Worm (Caenorhabditis elegans) whole organism, early embryonic: ENCODE results near the gene best-24.

ENCODE experiments used
- B0310.2 ChIP-seq: sonication (generic microtip); optimal IDR thresholded peaks from 2 replicates; lab custom pipeline; 2016; ENCODE audit warnings: mild to moderate bottlenecking, missing genetic modification characterization, missing compliant biosample characterization
- F13C5.2 ChIP-seq: sonication (generic microtip); optimal IDR thresholded peaks from 2 replicates; lab custom pipeline; 2017; ENCODE audit warnings: mild to moderate bottlenecking, missing genetic modification characterization, inconsistent platforms, missing compliant biosample characterization
- aly-1 ChIP-seq: sonication (generic microtip); optimal IDR thresholded peaks from 2 replicates; lab custom pipeline; 2016; ENCODE audit warnings: missing genetic modification characterization, missing compliant biosample characterization
- ama-1 ChIP-seq: fragments of 150-350 bp; optimal IDR thresholded peaks from 2 replicates; lab custom pipeline; 2014
- ceh-13 ChIP-seq: fragments of 200-800 bp; sonication (Bioruptor generic); optimal IDR thresholded peaks from 2 replicates; lab custom pipeline; 2018; ENCODE audit warnings: mild to moderate bottlenecking, missing genetic modification characterization, missing compliant biosample characterization
- ceh-36 ChIP-seq: sonication (generic microtip); optimal IDR thresholded peaks from 2 replicates; lab custom pipeline; 2016; ENCODE audit warnings: missing genetic modification characterization, inconsistent platforms, missing compliant biosample characterization
- ets-7 ChIP-seq: sonication (generic microtip); optimal IDR thresholded peaks from 2 replicates; lab custom pipeline; 2016; ENCODE audit warnings: missing genotype, missing genetic modification characterization, missing compliant biosample characterization
- flt-1 ChIP-seq: fragments of 200-800 bp; sonication (Bioruptor generic); IDR thresholded peaks from 2 replicates; pipeline ENCODE4 v1.3.6; 2022; ENCODE audit warnings: missing genetic modification characterization, missing compliant biosample characterization
- hmbx-1 ChIP-seq: sonication (generic microtip); optimal IDR thresholded peaks from 2 replicates; lab custom pipeline; 2016; ENCODE audit warnings: mild to moderate bottlenecking, missing genetic modification characterization, missing compliant biosample characterization
- hmg-4 ChIP-seq: fragments of 200-800 bp; sonication (Bioruptor generic); optimal IDR thresholded peaks from 2 replicates; lab custom pipeline; 2018; ENCODE audit warnings: mild to moderate bottlenecking, missing genetic modification characterization, missing compliant biosample characterization
- hnd-1 ChIP-seq: sonication (generic microtip); optimal IDR thresholded peaks from 2 replicates; lab custom pipeline; 2016; ENCODE audit warnings: missing genetic modification characterization, missing compliant biosample characterization
- pes-1 ChIP-seq: fragments of 200-800 bp; sonication (Bioruptor generic); IDR thresholded peaks from 2 replicates; pipeline ENCODE4 v1.3.6; 2022; ENCODE audit warnings: missing genetic modification reagents, missing genetic modification characterization, missing compliant biosample characterization
- scrt-1 ChIP-seq: fragments of 200-800 bp; sonication (Bioruptor generic); IDR thresholded peaks from 2 replicates; pipeline ENCODE4 v1.3.6; 2022; ENCODE audit warnings: missing genetic modification characterization, missing compliant biosample characterization
- sea-1 ChIP-seq: fragments of 200-800 bp; sonication (Bioruptor generic); conservative IDR thresholded peaks from 2 replicates; pipeline ENCODE4 v1.3.6; 2022; ENCODE audit warnings: missing genetic modification characterization, missing compliant biosample characterization
- tbx-11 ChIP-seq: fragments of 200-800 bp; sonication (Bioruptor generic); IDR thresholded peaks from 2 replicates; pipeline ENCODE4 v1.3.6; 2022; ENCODE audit warnings: missing genetic modification characterization, missing compliant biosample characterization
- tbx-37 ChIP-seq: fragments of 200-800 bp; sonication (Bioruptor generic); conservative IDR thresholded peaks from 2 replicates; pipeline ENCODE4 v1.3.6; 2022; ENCODE audit warnings: missing genetic modification reagents, missing genetic modification characterization, missing compliant biosample characterization
- tra-4 ChIP-seq: sonication (generic microtip); optimal IDR thresholded peaks from 2 replicates; lab custom pipeline; 2017; ENCODE audit warnings: missing genetic modification characterization, missing compliant biosample characterization

Gene best-24

DNA sequence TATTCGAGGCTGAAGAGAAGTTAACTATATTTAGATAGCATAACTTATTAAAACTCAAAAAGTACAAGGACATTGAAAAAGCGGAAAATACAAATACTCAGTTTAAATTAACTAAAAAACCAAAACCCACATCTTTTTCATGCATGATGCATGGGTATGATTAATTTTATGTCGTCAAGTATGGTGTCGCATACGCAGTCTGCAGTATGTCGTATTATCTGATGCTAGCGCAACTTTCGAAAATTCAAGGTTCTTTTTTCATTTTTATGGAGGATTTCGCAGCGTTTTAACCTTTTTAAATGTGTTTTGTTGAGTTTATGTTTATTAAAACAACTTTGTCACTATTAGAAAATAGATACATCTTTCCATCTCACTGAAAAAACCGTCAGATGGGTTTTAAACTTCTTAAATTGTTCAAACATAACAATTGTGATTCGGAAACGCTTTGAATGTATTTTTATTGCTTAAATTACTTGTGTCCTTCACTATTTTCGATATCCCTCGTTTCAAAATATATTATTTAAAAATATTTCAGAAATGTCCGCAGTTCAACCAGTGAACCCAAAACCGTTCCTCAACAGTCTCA lies 39.2 kb upstream of the best-24 start, which contains the start of gene snr-5:
snr-5 (plus strand) TSS at position 536 of the 586 bp plus-strand sequence.
- no peak for TF ChIP-seq ceh-36 (tag; lab: Kevin White, UChicago)
- no peak for TF ChIP-seq F13C5.2 (tag; lab: Kevin White, UChicago)
- TF ChIP-seq tbx-11 (GFP tag; lab: Robert Waterston, UW): no peak
- TF ChIP-seq B0310.2 (tag; lab: Kevin White, UChicago): no peak
- no peak for TF ChIP-seq flt-1
- no peak for TF ChIP-seq hmg-4 (GFP tag; lab: Kevin White, UChicago)
- no peak for TF ChIP-seq ama-1 (lab: Kevin White, UChicago)
- no peak for TF ChIP-seq tbx-37 (GFP tag; lab: Robert Waterston, UW)
- TF ChIP-seq pes-1 (GFP tag; lab: Robert Waterston, UW): no peak
- no peak for TF ChIP-seq aly-1 (tag; lab: Kevin White, UChicago)
- no peak for TF ChIP-seq tra-4
- TF ChIP-seq sea-1 (GFP tag; lab: Robert Waterston, UW): no peak
- TF ChIP-seq hnd-1 (tag; lab: Kevin White, UChicago): no peak
- TF ChIP-seq ets-7 (tag; lab: Kevin White, UChicago): no peak
- TF ChIP-seq hmbx-1 (tag; lab: Kevin White, UChicago): no peak
- TF ChIP-seq ceh-13 (GFP tag; lab: Kevin White, UChicago): no peak
- TF ChIP-seq scrt-1: no peak

DNA sequence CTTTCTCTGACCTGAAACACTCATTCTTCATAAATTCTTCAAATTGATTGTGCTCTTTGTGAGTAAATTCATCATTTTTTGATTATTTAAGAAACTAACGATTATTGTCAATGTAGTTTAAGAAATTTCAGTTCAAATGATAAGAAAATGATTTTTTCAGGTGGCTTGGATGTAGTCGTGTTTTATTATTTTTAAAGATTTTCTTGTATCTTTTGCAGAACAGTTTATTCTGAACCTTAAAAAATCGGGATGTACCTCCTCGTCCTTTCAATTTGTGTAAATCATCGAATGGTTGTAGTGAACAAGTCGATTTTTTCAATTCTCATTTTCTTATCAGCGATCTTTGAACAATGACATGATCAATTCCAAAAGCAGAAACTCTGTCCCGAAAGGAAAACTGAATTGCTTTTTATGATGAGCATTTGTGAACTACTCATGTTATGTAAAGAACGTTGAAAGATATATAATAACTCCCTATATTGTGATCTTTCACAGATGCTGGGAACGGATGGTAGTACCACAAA lies 35.5 kb upstream of the best-24 start, which contains the start of gene slc-17.3:
slc-17.3 (minus strand) TSS at position 51 of the 524 bp plus-strand sequence.
- TF ChIP-seq tra-4 (no peak), flt-1 (no peak), sea-1 (GFP tag; lab: Robert Waterston, UW) (no peak), hnd-1 (tag; lab: Kevin White, UChicago) (no peak), ceh-13 (GFP tag; lab: Kevin White, UChicago) (no peak), ets-7 (tag; lab: Kevin White, UChicago) (no peak), scrt-1 (no peak), hmg-4 (GFP tag; lab: Kevin White, UChicago) (no peak), hmbx-1 (tag; lab: Kevin White, UChicago) (no peak)

DNA sequence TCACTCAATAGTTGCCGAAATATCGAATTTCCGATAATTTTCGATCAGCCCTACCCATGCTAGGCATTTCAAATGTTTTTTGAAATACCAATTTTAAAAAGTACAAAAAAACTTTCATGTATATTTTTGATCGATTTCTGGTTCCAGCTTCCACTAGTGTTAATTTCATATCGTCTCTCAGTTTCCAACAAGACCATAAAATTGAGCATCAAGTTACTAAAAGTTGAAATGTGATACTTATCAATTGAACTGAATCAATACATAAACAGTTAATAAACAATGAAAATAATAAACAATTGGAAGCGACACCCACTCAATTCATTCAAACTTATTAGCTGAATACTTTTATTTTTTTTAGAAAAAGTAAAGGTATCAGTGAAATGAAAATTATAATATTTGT lies 34.6 kb upstream of the best-24 start, which contains the start of gene cup-4:
cup-4 (plus strand) TSS at position 301 of the 400 bp plus-strand sequence.
- no peak for TF ChIP-seq tra-4
- no peak for TF ChIP-seq F13C5.2 (tag; lab: Kevin White, UChicago)
- no peak for TF ChIP-seq flt-1
- TF ChIP-seq aly-1 (tag; lab: Kevin White, UChicago): no peak
- TF ChIP-seq tbx-37 (GFP tag; lab: Robert Waterston, UW): no peak
- TF ChIP-seq scrt-1: no peak
- TF ChIP-seq pes-1 (GFP tag; lab: Robert Waterston, UW): no peak
- no peak for TF ChIP-seq sea-1 (GFP tag; lab: Robert Waterston, UW)
- no peak for TF ChIP-seq ets-7 (tag; lab: Kevin White, UChicago)
- TF ChIP-seq ceh-36 (tag; lab: Kevin White, UChicago): no peak
- TF ChIP-seq hmg-4 (GFP tag; lab: Kevin White, UChicago): no peak
- TF ChIP-seq ama-1 (lab: Kevin White, UChicago): no peak
- no peak for TF ChIP-seq ceh-13 (GFP tag; lab: Kevin White, UChicago)
- no peak for TF ChIP-seq hmbx-1 (tag; lab: Kevin White, UChicago)
- TF ChIP-seq tbx-11 (GFP tag; lab: Robert Waterston, UW): no peak
- no peak for TF ChIP-seq B0310.2 (tag; lab: Kevin White, UChicago)
- TF ChIP-seq hnd-1 (tag; lab: Kevin White, UChicago): no peak

DNA sequence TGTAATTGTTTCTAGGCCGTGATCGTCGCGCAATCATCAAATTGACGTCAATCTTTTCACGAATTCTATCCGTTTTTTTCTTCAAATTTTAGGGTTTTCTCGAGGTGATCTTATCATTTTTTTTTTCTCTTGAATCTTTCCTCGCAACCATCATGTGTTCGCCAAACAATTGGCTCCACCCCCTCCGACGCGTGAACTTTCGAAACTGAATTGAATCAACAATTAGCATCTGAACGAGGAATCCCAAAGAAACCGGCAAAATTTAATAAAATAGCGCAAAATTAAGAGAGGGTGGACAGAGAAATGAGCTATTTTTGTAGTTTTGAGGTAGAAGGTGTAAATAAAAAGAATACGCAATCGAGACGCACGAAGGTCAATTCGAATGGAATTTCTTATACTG lies 28.1 kb upstream of the best-24 start:
- TF ChIP-seq tbx-37 (GFP tag; lab: Robert Waterston, UW) (no peak), ceh-36 (tag; lab: Kevin White, UChicago) (no peak), ama-1 (lab: Kevin White, UChicago) (no peak), hmg-4 (GFP tag; lab: Kevin White, UChicago) (no peak), ceh-13 (GFP tag; lab: Kevin White, UChicago) (no peak), F13C5.2 (tag; lab: Kevin White, UChicago) (no peak), hmbx-1 (tag; lab: Kevin White, UChicago) (no peak)

DNA sequence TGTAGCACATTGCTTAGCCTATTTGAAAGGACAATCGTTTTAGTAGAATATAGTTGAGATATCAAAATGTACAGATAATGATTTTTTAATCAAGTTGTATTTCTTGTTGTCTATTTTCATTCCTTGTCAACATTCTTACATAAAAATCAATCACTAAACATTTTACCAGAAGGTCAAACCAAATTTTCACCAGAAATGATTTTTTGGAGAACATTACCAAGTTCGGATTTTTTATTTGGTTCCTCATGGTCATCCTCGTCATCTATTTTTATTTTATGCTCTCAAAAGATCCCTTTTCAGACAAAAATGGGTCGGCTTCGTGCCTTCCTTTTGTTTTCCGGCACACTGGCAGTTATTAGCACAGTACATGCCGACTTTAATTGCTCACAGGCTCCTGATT lies 27.4 kb upstream of the best-24 start, which contains the start of gene tyr-1:
tyr-1 (plus strand) TSS at position 301 of the 400 bp plus-strand sequence.
- TF ChIP-seq hmbx-1 (tag; lab: Kevin White, UChicago): no peak

DNA sequence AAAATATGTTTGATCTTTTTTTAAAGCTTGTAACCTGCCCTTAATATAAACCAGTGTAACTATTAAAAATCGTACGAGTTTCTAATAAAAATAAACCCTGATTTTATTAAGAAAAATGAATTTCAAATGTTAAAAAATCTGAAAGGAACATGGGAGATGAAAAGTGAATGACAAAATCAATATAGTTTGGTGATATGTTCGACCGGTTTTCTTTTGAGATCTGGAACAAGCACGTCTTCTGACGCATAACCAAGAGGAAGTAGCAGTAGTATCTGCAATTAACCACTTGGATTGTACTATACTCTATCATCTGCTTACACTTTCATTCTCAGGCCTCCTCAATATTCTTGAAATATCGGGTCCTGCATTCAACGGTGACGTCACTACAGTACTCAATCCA lies 23.7 kb upstream of the best-24 start:
- TF ChIP-seq hmg-4 (GFP tag; lab: Kevin White, UChicago) (no peak), ama-1 (lab: Kevin White, UChicago) (no peak)

DNA sequence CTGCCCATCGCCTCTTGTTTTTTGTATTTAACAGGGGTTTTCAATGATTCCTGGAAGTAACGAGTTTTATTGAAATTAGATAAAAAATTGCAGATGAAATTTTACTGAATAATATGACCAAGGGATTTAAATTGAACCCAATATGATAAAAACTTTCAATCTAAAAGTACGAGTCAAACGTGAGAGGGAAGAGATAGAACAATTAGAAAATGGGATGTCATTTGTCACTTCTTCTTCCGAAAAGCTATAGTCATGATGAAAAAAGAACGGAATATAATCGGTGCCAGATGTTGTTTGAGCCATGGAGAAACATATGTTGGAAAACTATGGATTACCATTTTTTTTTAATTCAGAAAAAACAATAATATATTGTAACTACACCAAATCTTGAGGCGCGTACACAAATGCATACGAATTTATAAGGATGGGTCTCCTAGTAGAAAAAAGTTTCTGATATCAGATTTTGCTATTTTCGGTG lies 21.9 kb upstream of the best-24 start, which contains the start of gene sup-18:
sup-18 (minus strand) TSS at position 51 of the 478 bp plus-strand sequence.
- TF ChIP-seq ets-7 (tag; lab: Kevin White, UChicago) (no peak), F13C5.2 (tag; lab: Kevin White, UChicago) (no peak), B0310.2 (tag; lab: Kevin White, UChicago) (no peak), hmg-4 (GFP tag; lab: Kevin White, UChicago) (no peak), scrt-1 (no peak), pes-1 (GFP tag; lab: Robert Waterston, UW) (no peak), ama-1 (lab: Kevin White, UChicago) (no peak), flt-1 (no peak), aly-1 (tag; lab: Kevin White, UChicago) (no peak), ceh-13 (GFP tag; lab: Kevin White, UChicago) (no peak), ceh-36 (tag; lab: Kevin White, UChicago) (no peak), hnd-1 (tag; lab: Kevin White, UChicago) (no peak), tbx-11 (GFP tag; lab: Robert Waterston, UW) (no peak), hmbx-1 (tag; lab: Kevin White, UChicago) (no peak), sea-1 (GFP tag; lab: Robert Waterston, UW) (no peak)
